Worm (Caenorhabditis elegans): Measurements from ENCODE around the gene C06A12.3.

C06A12.3 gene

ce11 chrIV:17467825-17468224 lies 40.3 kb downstream of the C06A12.3 start:
- TF ChIP-seq blmp-1 (tag; optimal IDR thresholded peaks at IDR 0.05; ENCODE audit: insufficient read depth) (no peak), C34F6.9 (tag; optimal IDR thresholded peaks at IDR 0.05) (peak; percentile 38), unc-55 (GFP tag; optimal IDR thresholded peaks at IDR 0.05) (peak; percentile 68)

ce11 chrIV:17470096-17470602 lies 42.6 kb downstream of the C06A12.3 start, which contains the start of gene F11E6.4:
F11E6.4 (minus strand) TSS chrIV:17470354.
- TF ChIP-seq sem-4 (tag; optimal IDR thresholded peaks at IDR 0.05) = no peak
- TF ChIP-seq ama-1 (optimal IDR thresholded peaks at IDR 0.05) = peak; percentile 21
- TF ChIP-seq nhr-25 (tag; optimal IDR thresholded peaks at IDR 0.05) = peak; percentile 73
- TF ChIP-seq lin-13 (GFP tag; optimal IDR thresholded peaks at IDR 0.05) = peak; percentile 28
- TF ChIP-seq dmd-4 (tag; optimal IDR thresholded peaks at IDR 0.05) = no peak
- peak; percentile 35 for TF ChIP-seq ztf-4 (tag; optimal IDR thresholded peaks at IDR 0.05)

- peak; percentile 35 for TF ChIP-seq egl-27 (tag; optimal IDR thresholded peaks at IDR 0.05)
- TF ChIP-seq crh-2 (tag; optimal IDR thresholded peaks at IDR 0.05) = peak; percentile 2
- TF ChIP-seq sma-3 (GFP tag; optimal IDR thresholded peaks at IDR 0.05) = peak; percentile 41
- TF ChIP-seq nhr-23 (tag; optimal IDR thresholded peaks at IDR 0.05) = no peak
- TF ChIP-seq nhr-237 (tag; optimal IDR thresholded peaks at IDR 0.05) = no peak
- TF ChIP-seq nhr-129 (tag; optimal IDR thresholded peaks at IDR 0.05) = peak; percentile 44
- TF ChIP-seq blmp-1 (tag; optimal IDR thresholded peaks at IDR 0.05; ENCODE audit: insufficient read depth) = peak; percentile 45
- peak; percentile 43 for TF ChIP-seq nhr-21 (tag; optimal IDR thresholded peaks at IDR 0.05)
- TF ChIP-seq ZK546.5 (tag; optimal IDR thresholded peaks at IDR 0.05) = no peak
- TF ChIP-seq nhr-25 (tag; optimal IDR thresholded peaks at IDR 0.05) = peak; percentile 82
- peak; percentile 14 for TF ChIP-seq ama-1 (optimal IDR thresholded peaks at IDR 0.05)
- TF ChIP-seq ztf-4 (tag; optimal IDR thresholded peaks at IDR 0.05) = no peak
- peak; percentile 24 for TF ChIP-seq sem-4 (tag; optimal IDR thresholded peaks at IDR 0.05)
These were observed 44.4 kb downstream of the C06A12.3 start, which contains the start of gene epic-1 for ce11 chrIV:17471870-17472459. epic-1 (minus strand) TSS chrIV:17471920.

- no peak for TF ChIP-seq nhr-21 (tag; optimal IDR thresholded peaks at IDR 0.05)
- peak; percentile 8 for TF ChIP-seq sma-9 (GFP tag; optimal IDR thresholded peaks at IDR 0.05)
- no peak for TF ChIP-seq sma-9 (tag; optimal IDR thresholded peaks at IDR 0.05)
- peak; percentile 47 for TF ChIP-seq nhr-25 (tag; optimal IDR thresholded peaks at IDR 0.05)
- no peak for TF ChIP-seq skn-1 (tag; optimal IDR thresholded peaks at IDR 0.05)
- no peak for TF ChIP-seq C34F6.9 (tag; optimal IDR thresholded peaks at IDR 0.05)
- TF ChIP-seq blmp-1 (tag; optimal IDR thresholded peaks at IDR 0.05; ENCODE audit: insufficient read depth) = peak; percentile 18
- TF ChIP-seq lin-13 (GFP tag; optimal IDR thresholded peaks at IDR 0.05) = no peak
These were observed 45.5 kb downstream of the C06A12.3 start, which contains the start of gene gba-3 for ce11 chrIV:17473034-17473433. gba-3 (plus strand) TSS chrIV:17473334.

- TF ChIP-seq ceh-82 (tag; optimal IDR thresholded peaks at IDR 0.05) = no peak
- no peak for TF ChIP-seq sem-4 (tag; optimal IDR thresholded peaks at IDR 0.05)
- TF ChIP-seq crh-2 (tag; optimal IDR thresholded peaks at IDR 0.05) = peak; percentile 4
- TF ChIP-seq blmp-1 (tag; optimal IDR thresholded peaks at IDR 0.05; ENCODE audit: insufficient read depth) = peak; percentile 64
- TF ChIP-seq nhr-25 (tag; optimal IDR thresholded peaks at IDR 0.05) = peak; percentile 78
- no peak for TF ChIP-seq ztf-4 (tag; optimal IDR thresholded peaks at IDR 0.05)
- no peak for TF ChIP-seq aly-2 (tag; optimal IDR thresholded peaks at IDR 0.05)
- TF ChIP-seq lin-11 (tag; optimal IDR thresholded peaks at IDR 0.05) = no peak
- TF ChIP-seq nhr-237 (tag; optimal IDR thresholded peaks at IDR 0.05) = no peak
- no peak for TF ChIP-seq Y55F3AM.14 (GFP tag; optimal IDR thresholded peaks at IDR 0.05)
- TF ChIP-seq elt-3 (tag; optimal IDR thresholded peaks at IDR 0.05) = no peak
- TF ChIP-seq egl-27 (tag; optimal IDR thresholded peaks at IDR 0.05) = no peak
These were observed 46.5 kb downstream of the C06A12.3 start for ce11 chrIV:17474047-17474446.

- no peak for TF ChIP-seq aly-2 (tag; optimal IDR thresholded peaks at IDR 0.05)
- TF ChIP-seq nhr-11 (tag; optimal IDR thresholded peaks at IDR 0.05) = no peak
These were observed 47.7 kb downstream of the C06A12.3 start, which contains the start of gene F11E6.9 for ce11 chrIV:17475242-17475641. F11E6.9 (minus strand) TSS chrIV:17475342.

ce11 chrIV:17475743-17476142 lies 48.2 kb downstream of the C06A12.3 start, which contains the start of gene grl-24:
grl-24 (minus strand) TSS chrIV:17475843.
- TF ChIP-seq sma-3 (GFP tag; optimal IDR thresholded peaks at IDR 0.05) (no peak), mbf-1 (tag; optimal IDR thresholded peaks at IDR 0.05) (no peak), egl-27 (tag; optimal IDR thresholded peaks at IDR 0.05) (no peak), nhr-77 (tag; optimal IDR thresholded peaks at IDR 0.05) (no peak), peb-1 (tag; optimal IDR thresholded peaks at IDR 0.05) (no peak), ztf-4 (tag; optimal IDR thresholded peaks at IDR 0.05) (no peak), ZK546.5 (tag; optimal IDR thresholded peaks at IDR 0.05) (no peak), nhr-25 (tag; optimal IDR thresholded peaks at IDR 0.05) (no peak), blmp-1 (tag; optimal IDR thresholded peaks at IDR 0.05; ENCODE audit: insufficient read depth) (no peak), mab-5 (tag; optimal IDR thresholded peaks at IDR 0.05) (no peak), ceh-16 (tag; optimal IDR thresholded peaks at IDR 0.05) (no peak), ama-1 (optimal IDR thresholded peaks at IDR 0.05) (no peak), lin-39 (tag; optimal IDR thresholded peaks at IDR 0.05) (no peak), nhr-11 (tag; optimal IDR thresholded peaks at IDR 0.05) (no peak)
